Worm (Caenorhabditis elegans) whole organism, midembryonic: ENCODE data around the gene D1044.6.

Source experiments
- T22C8.4 ChIP-seq: fragments of 200-800 bp; sonication (Bioruptor generic); IDR thresholded peaks from 2 replicates; pipeline ENCODE4 v1.3.6; 2022; ENCODE audit warnings: missing genetic modification characterization, missing compliant biosample characterization
- cog-1 ChIP-seq: sonication (generic microtip); optimal IDR thresholded peaks from 2 replicates; lab custom pipeline; 2016; ENCODE audit warnings: missing genetic modification characterization, missing compliant biosample characterization
- flt-1 ChIP-seq: fragments of 200-800 bp; sonication (Bioruptor generic); IDR thresholded peaks from 2 replicates; pipeline ENCODE4 v1.3.6; 2022; ENCODE audit warnings: missing genetic modification characterization, missing compliant biosample characterization
- klf-2 ChIP-seq: fragments of 200-800 bp; sonication (Bioruptor generic); conservative IDR thresholded peaks from 2 replicates; pipeline ENCODE4 v1.3.6; 2022; ENCODE audit warnings: missing genetic modification reagents, missing genetic modification characterization, missing compliant biosample characterization
- med-1 ChIP-seq: sonication (generic microtip); optimal IDR thresholded peaks from 2 replicates; lab custom pipeline; 2017; ENCODE audit warnings: missing genetic modification characterization, mild to moderate bottlenecking, missing compliant biosample characterization, antibody characterized with exemption, missing genetic modification reagents; ENCODE audit not compliant: insufficient read depth
- ref-1 ChIP-seq: fragments of 200-800 bp; sonication (Bioruptor generic); conservative IDR thresholded peaks from 2 replicates; pipeline ENCODE4 v1.3.6; 2022; ENCODE audit warnings: missing genetic modification reagents, missing genetic modification characterization, missing compliant biosample characterization
- tab-1 ChIP-seq: fragments of 200-800 bp; sonication (Bioruptor generic); IDR thresholded peaks from 2 replicates; pipeline ENCODE4 v1.3.6; 2022; ENCODE audit warnings: missing genetic modification characterization, missing compliant biosample characterization
- ztf-23 ChIP-seq: fragments of 200-800 bp; sonication (Bioruptor generic); IDR thresholded peaks from 2 replicates; pipeline ENCODE4 v1.3.6; 2022; ENCODE audit warnings: missing genetic modification reagents, missing genetic modification characterization, missing compliant biosample characterization
- ztf-29 ChIP-seq: fragments of 200-800 bp; sonication (Bioruptor generic); IDR thresholded peaks from 2 replicates; pipeline ENCODE4 v1.3.6; 2022; ENCODE audit warnings: missing genetic modification reagents, missing genetic modification characterization, missing compliant biosample characterization

DNA sequence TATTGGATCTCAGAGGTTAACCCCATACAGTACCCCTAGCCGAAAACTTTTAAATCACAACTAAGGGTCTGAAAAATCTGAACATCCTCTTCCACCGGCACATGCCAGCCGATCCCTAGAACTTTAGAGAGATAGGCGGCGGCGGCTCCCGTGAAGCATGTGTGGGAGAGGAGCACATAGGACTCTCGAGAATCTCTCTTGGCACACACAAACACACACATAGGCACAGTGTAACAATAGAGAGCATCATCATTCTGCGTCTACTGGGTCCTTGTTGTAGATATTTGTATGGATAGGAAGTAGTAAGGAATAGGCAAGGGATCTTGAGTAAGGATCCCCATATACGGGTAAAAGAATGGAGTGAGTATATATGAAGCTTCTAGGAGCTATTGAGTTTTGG is 22.7 kb upstream of the D1044.6 start:
- no peak for TF ChIP-seq flt-1 (GFP tag; lab: Robert Waterston, UW)
- no peak for TF ChIP-seq med-1 (GFP tag; lab: Kevin White, UChicago)
- TF ChIP-seq klf-2 (GFP tag; lab: Robert Waterston, UW), result no peak
- TF ChIP-seq ztf-29 (GFP tag; lab: Robert Waterston, UW), result no peak
- TF ChIP-seq ztf-23 (GFP tag; lab: Robert Waterston, UW), result no peak
- TF ChIP-seq T22C8.4, result no peak
- TF ChIP-seq cog-1 (tag; lab: Kevin White, UChicago), result no peak
- TF ChIP-seq tab-1, result no peak
- TF ChIP-seq ref-1 (GFP tag; lab: Robert Waterston, UW), result no peak
